ENCODE assay signal across 2 fruit fly cellular contexts in the genomic region with DNA sequence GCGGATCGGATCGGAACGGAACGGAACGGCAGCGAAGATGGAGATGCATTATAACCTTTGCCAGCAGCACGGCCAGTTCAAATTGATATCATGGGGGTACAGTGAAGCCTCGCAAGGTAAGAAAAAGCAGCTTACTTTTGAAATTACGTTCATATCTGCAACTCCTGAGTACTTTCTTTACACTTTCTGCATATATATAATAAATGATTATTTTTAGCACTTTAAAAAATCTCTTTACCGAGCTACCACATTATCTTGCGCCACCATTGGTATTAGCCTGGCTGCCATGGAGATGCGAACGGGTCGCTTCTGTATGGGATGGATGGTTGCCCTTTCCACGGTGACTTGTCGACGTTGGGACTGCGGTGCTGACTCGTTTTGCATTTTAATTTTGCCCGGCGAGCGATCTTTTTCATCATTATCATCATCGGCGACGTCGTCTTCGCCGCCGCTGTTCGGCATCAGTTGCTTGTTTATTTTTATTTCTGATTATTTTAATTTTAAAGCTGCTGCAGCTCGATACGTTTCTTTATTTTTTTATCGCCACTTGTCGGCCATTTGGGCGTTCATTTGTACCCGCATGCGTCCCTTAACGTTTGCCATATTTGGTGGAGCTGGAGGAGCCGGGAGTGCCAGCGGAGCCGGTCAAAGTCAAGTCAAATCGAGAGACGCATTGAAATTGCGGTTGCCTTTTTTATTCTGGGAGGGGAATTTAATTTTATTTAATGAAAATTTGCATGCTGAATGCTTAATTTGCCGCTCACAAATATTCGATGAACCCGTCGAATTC.
TF ChIP-seq lines count a peak whose summit lies in the region.

No protein-coding gene starts in this region.

TF ChIP-seq in whole organism, embryonic, 481 proteins besides CTCF, POLR2A, EP300 and RAD21 (continued from another document and continues in another):
- TF ChIP-seq Eip74EF (GFP tag; optimal IDR thresholded peaks at IDR 0.05; lab: Kevin White, UChicago) (no peak), kah (GFP tag; optimal IDR thresholded peaks at IDR 0.05; lab: Kevin White, UChicago) (no peak), HLH4C (GFP tag; IDR thresholded peaks at IDR 0.05; lab: Robert Waterston, UW; ENCODE audit: partially characterized antibody) (no peak), zfh2 (GFP tag; optimal IDR thresholded peaks at IDR 0.05; lab: Kevin White, UChicago) (no peak), danr (GFP tag; IDR thresholded peaks at IDR 0.05; lab: Robert Waterston, UW) (no peak), corto (GFP tag; optimal IDR thresholded peaks at IDR 0.05; lab: Kevin White, UChicago) (peak; percentile 92), Deaf1 (tag; optimal IDR thresholded peaks at IDR 0.05; lab: Kevin White, UChicago) (no peak), fd64A (GFP tag; optimal IDR thresholded peaks at IDR 0.05; lab: Kevin White, UChicago) (no peak), CG11695 (GFP tag; IDR thresholded peaks at IDR 0.05; lab: Robert Waterston, UW) (peak; percentile 57; the same call in 1 of the 3 replicates), CG8478 (optimal IDR thresholded peaks at IDR 0.05; lab: Kevin White, UChicago) (no peak), Mrtf (GFP tag; IDR thresholded peaks at IDR 0.05; lab: Robert Waterston, UW) (no peak), exex (tag; optimal IDR thresholded peaks at IDR 0.05; lab: Kevin White, UChicago) (no peak), nmo (GFP tag; optimal IDR thresholded peaks at IDR 0.05; lab: Kevin White, UChicago) (no peak), tap (tag; optimal IDR thresholded peaks at IDR 0.05; lab: Kevin White, UChicago) (no peak), bcd (GFP tag; optimal IDR thresholded peaks at IDR 0.05; lab: Kevin White, UChicago) (no peak), Rx (GFP tag; IDR thresholded peaks at IDR 0.05; lab: Robert Waterston, UW) (0 out of 2 replicates have a peak, but pooled peaks have one; percentile 11), trem (tag; optimal IDR thresholded peaks at IDR 0.05; lab: Kevin White, UChicago) (no peak), CG13287 (GFP tag; IDR thresholded peaks at IDR 0.05; lab: Robert Waterston, UW; ENCODE audit: partially characterized antibody) (no peak), Mad (GFP tag; optimal IDR thresholded peaks at IDR 0.05; lab: Kevin White, UChicago) (no peak), croc (GFP tag; conservative IDR thresholded peaks at IDR 0.05; lab: Robert Waterston, UW) (no peak), CG31365 (tag; optimal IDR thresholded peaks at IDR 0.05; lab: Kevin White, UChicago) (no peak), Gsc (GFP tag; IDR thresholded peaks at IDR 0.05; lab: Robert Waterston, UW) (no peak), Atf-2 (GFP tag; optimal IDR thresholded peaks at IDR 0.05; lab: Kevin White, UChicago) (no peak), sqz (GFP tag; optimal IDR thresholded peaks at IDR 0.05; lab: Kevin White, UChicago) (no peak), CG2875 (GFP tag; optimal IDR thresholded peaks at IDR 0.05; lab: Kevin White, UChicago) (no peak), ranshi (GFP tag; IDR thresholded peaks at IDR 0.05; lab: Robert Waterston, UW) (0 out of 2 replicates have a peak, but pooled peaks have one; percentile 34), HLHmδ (GFP tag; optimal IDR thresholded peaks at IDR 0.05; lab: Kevin White, UChicago) (no peak), ham (GFP tag; IDR thresholded peaks at IDR 0.05; lab: Robert Waterston, UW) (no peak), pho (GFP tag; optimal IDR thresholded peaks at IDR 0.05; lab: Kevin White, UChicago) (no peak), Sin3A (optimal IDR thresholded peaks at IDR 0.05; lab: Kevin White, UChicago) (no peak), bsh (GFP tag; optimal IDR thresholded peaks at IDR 0.05; lab: Kevin White, UChicago) (peak in 1 of 2 experiments; percentile 29), shn (GFP tag; optimal IDR thresholded peaks at IDR 0.05; lab: Kevin White, UChicago) (no peak), dimm (GFP tag; IDR thresholded peaks at IDR 0.05; lab: Robert Waterston, UW) (no peak), NC2α (GFP tag; optimal IDR thresholded peaks at IDR 0.05; lab: Kevin White, UChicago) (no peak), D19B (GFP tag; optimal IDR thresholded peaks at IDR 0.05; lab: Kevin White, UChicago) (no peak), Stat92E (GFP tag; optimal IDR thresholded peaks at IDR 0.05; lab: Kevin White, UChicago) (no peak), gro (GFP tag; optimal IDR thresholded peaks at IDR 0.05; lab: Kevin White, UChicago) (no peak), CG3065 (GFP tag; optimal IDR thresholded peaks at IDR 0.05; lab: Kevin White, UChicago) (no peak), CG10267 (tag; optimal IDR thresholded peaks at IDR 0.05; lab: Kevin White, UChicago) (no peak), CG7963 (GFP tag; IDR thresholded peaks at IDR 0.05; lab: Robert Waterston, UW; ENCODE audit: partially characterized antibody) (no peak), CG13296 (GFP tag; optimal IDR thresholded peaks at IDR 0.05; lab: Kevin White, UChicago) (no peak), lmd (GFP tag; IDR thresholded peaks at IDR 0.05; lab: Robert Waterston, UW) (peak; percentile 46), CG4360 (GFP tag; IDR thresholded peaks at IDR 0.05; lab: Robert Waterston, UW) (no peak), Kr (GFP tag; optimal IDR thresholded peaks at IDR 0.05; lab: Kevin White, UChicago) (no peak), Oli (tag; optimal IDR thresholded peaks at IDR 0.05; lab: Kevin White, UChicago) (peak; percentile 40), CG6254 (GFP tag; optimal IDR thresholded peaks at IDR 0.05; lab: Kevin White, UChicago) (no peak), Myb (GFP tag; optimal IDR thresholded peaks at IDR 0.05; lab: Kevin White, UChicago) (no peak), CG6272 (GFP tag; IDR thresholded peaks at IDR 0.05; lab: Robert Waterston, UW) (no peak), CG3163 (GFP tag; optimal IDR thresholded peaks at IDR 0.05; lab: Kevin White, UChicago) (no peak), Nf-YB (GFP tag; optimal IDR thresholded peaks at IDR 0.05; lab: Kevin White, UChicago) (no peak), CG31388 (GFP tag; optimal IDR thresholded peaks at IDR 0.05; lab: Kevin White, UChicago) (no peak), pfk (GFP tag; optimal IDR thresholded peaks at IDR 0.05; lab: Kevin White, UChicago) (no peak), en (GFP tag; optimal IDR thresholded peaks at IDR 0.05; lab: Kevin White, UChicago) (no peak), sc (optimal IDR thresholded peaks at IDR 0.05; lab: Kevin White, UChicago) (no peak), sc (GFP tag; optimal IDR thresholded peaks at IDR 0.05; lab: Kevin White, UChicago) (no peak), esg (GFP tag; conservative IDR thresholded peaks at IDR 0.05; lab: Robert Waterston, UW) (no peak), stwl (tag; optimal IDR thresholded peaks at IDR 0.05; lab: Kevin White, UChicago) (no peak), CG12299 (tag; optimal IDR thresholded peaks at IDR 0.05; lab: Kevin White, UChicago) (no peak), ap (GFP tag; IDR thresholded peaks at IDR 0.05; lab: Robert Waterston, UW) (no peak), Ptx1 (GFP tag; IDR thresholded peaks at IDR 0.05; lab: Robert Waterston, UW) (peak; percentile 74), Dek (tag; optimal IDR thresholded peaks at IDR 0.05; lab: Kevin White, UChicago) (no peak), Hr78 (GFP tag; optimal IDR thresholded peaks at IDR 0.05; lab: Kevin White, UChicago) (peak in 1 of 2 experiments; percentile 62), kni (GFP tag; optimal IDR thresholded peaks at IDR 0.05; lab: Kevin White, UChicago) (no peak), tna (GFP tag; IDR thresholded peaks at IDR 0.05; lab: Robert Waterston, UW; ENCODE audit: partially characterized antibody) (no peak)

TF ChIP-seq in whole organism, prepupa, 60 proteins besides CTCF, POLR2A, EP300 and RAD21 (continued from another document):
- peak; percentile 93 for TF ChIP-seq CG8319 (GFP tag; optimal IDR thresholded peaks at IDR 0.05; lab: Kevin White, UChicago)
- peak; percentile 86 for TF ChIP-seq CG1621 (tag; optimal IDR thresholded peaks at IDR 0.05; lab: Kevin White, UChicago)
- TF ChIP-seq pdm3 (GFP tag; optimal IDR thresholded peaks at IDR 0.05; lab: Kevin White, UChicago): peak; percentile 90
- TF ChIP-seq salr (GFP tag; optimal IDR thresholded peaks at IDR 0.05; lab: Kevin White, UChicago): peak; percentile 33 to 71
- peak; percentile 100 for TF ChIP-seq svp (GFP tag; lab: Kevin White, UChicago)
- peak; percentile 92 for TF ChIP-seq topi (GFP tag; optimal IDR thresholded peaks at IDR 0.05; lab: Kevin White, UChicago)
- TF ChIP-seq CG16779 (tag; optimal IDR thresholded peaks at IDR 0.05; lab: Kevin White, UChicago): peak; percentile 73
- TF ChIP-seq CG4318 (GFP tag; optimal IDR thresholded peaks at IDR 0.05; lab: Kevin White, UChicago): no peak
- TF ChIP-seq CG6276 (GFP tag; optimal IDR thresholded peaks at IDR 0.05; lab: Kevin White, UChicago): peak; percentile 52
- TF ChIP-seq CG31627 (GFP tag; optimal IDR thresholded peaks at IDR 0.05; lab: Kevin White, UChicago): peak; percentile 90
- TF ChIP-seq CG6163 (GFP tag; IDR thresholded peaks at IDR 0.05; lab: Robert Waterston, UW): peak; percentile 94
